Worm (Caenorhabditis elegans) whole organism, mixed stage, embryonic: Measurements from ENCODE around the gene nstp-3.

Experiments
- nhr-237 ChIP-seq: fragments of 150-350 bp; optimal IDR thresholded peaks from 2 replicates; lab custom pipeline; 2014; ENCODE audit warnings: missing biosample characterization, missing genetic modification characterization
- ztf-11 ChIP-seq: fragments of 150-350 bp; optimal IDR thresholded peaks from 2 replicates; lab custom pipeline; 2014; ENCODE audit warnings: missing biosample characterization, missing genetic modification characterization

ce11 chrV:5746237-5746636 lies 51.8 kb downstream of the nstp-3 start:
- no peak for TF ChIP-seq ztf-11 (tag; lab: Kevin White, UChicago)
- no peak for TF ChIP-seq nhr-237 (tag; lab: Kevin White, UChicago)
